Worm (Caenorhabditis elegans) whole organism, L4/young adult: ENCODE results near the gene srh-295.
"Not testable (repeated sequence)": the region's sequence is repeated elsewhere in the genome, so short reads cannot be mapped to it uniquely, and the experiment has no call there.

ENCODE experiments used
- W03F9.2 ChIP-seq: fragments of 150-350 bp; optimal IDR thresholded peaks from 2 replicates; lab custom pipeline; 2014; ENCODE audit warnings: missing biosample characterization, missing genetic modification characterization
- dao-5 ChIP-seq: sonication (generic microtip); optimal IDR thresholded peaks from 2 replicates; lab custom pipeline; 2016; ENCODE audit warnings: missing genotype, missing genetic modification characterization, moderate library complexity, missing compliant biosample characterization
- him-1 ChIP-seq: sonication (generic microtip); optimal IDR thresholded peaks from 2 replicates; lab custom pipeline; 2016; ENCODE audit warnings: missing genotype, missing genetic modification reagents, missing genetic modification characterization, missing compliant biosample characterization

The srh-295 gene

DNA sequence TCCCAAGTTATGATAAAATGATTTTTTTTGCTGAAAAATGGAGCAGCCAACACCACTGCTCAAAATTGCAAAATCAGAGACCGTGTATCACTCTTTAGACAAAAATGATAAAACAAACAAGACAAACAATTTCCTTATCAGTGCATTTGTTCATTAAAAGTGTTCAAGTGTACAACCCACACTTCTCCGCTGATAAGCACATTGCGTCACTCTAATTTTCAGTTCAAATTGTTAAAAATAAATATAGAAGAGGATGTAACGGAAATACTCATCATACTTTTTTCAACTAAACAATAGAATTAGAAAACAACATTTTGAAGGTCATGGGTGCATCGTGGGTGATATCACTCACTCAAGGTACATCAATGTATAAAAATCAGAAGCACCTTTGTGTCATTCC, 11.8 kb upstream of the srh-295 start, which contains the start of gene nhr-291:
Gene nhr-291, plus strand, starts transcription at position 324 of the 400 bp plus-strand sequence.
- TF ChIP-seq him-1 (tag; lab: Kevin White, UChicago) (no peak), W03F9.2 (no peak), dao-5 (tag; lab: Kevin White, UChicago) (no peak)

ce11 chrV:15322653-15323052, 7.8 kb upstream of the srh-295 start, which contains the start of gene nhr-247:
Gene nhr-247 (plus strand): TSS chrV:15322982.
- not testable (repeated sequence) for TF ChIP-seq dao-5 (tag; lab: Kevin White, UChicago); W03F9.2; him-1 (tag; lab: Kevin White, UChicago)

DNA sequence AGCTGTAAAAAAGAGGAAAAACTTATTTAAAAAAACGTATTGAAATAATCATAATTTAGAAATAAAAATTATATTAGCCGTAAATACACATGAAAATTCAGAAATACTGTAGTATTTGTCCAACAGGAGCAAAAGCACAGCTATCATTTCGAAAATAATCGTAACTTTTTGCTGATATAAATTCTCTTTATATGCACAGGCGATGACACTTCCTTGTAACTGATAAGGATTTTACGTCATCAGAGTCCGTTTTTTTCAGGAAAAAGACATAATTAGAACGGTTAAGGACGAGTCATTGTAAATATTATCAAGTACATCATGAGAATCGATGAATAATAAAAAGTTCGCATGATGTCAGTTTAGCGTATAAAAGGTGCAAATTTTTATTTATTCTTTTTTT, 7.0 kb upstream of the srh-295 start:
- no peak for TF ChIP-seq W03F9.2
- TF ChIP-seq dao-5 (tag; lab: Kevin White, UChicago), result no peak
- TF ChIP-seq him-1 (tag; lab: Kevin White, UChicago), result no peak

DNA sequence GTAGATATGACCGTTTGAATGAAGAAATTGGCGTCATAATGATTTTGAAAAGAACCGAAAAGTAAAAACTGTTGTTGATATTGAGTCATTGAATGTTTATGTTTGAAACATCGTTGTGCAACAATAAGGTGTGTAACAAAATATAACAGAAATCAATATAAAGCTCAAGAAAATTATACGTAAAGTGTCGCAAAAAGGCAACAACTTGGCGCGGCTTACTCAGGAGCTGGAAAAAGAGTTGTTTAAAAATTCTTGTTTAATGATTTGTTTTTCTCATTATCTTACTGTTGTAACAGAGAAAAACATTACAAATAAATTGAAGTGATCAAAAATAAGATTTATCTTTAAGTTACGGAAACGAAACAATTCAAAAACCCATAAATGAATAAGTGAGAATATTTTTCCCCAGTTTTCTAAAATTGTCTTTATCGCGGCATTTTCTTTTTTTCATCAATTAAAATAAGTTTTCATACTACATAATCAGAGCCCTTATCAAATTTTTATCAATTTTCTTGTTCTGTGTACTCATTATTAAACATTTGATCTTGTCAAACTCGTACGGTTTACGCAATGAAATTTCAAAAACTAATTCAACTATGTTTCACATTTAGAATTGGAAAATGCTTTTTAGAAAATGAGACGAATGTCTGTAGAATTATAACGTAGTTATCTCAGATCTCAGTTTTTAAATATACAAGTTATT, 2.5 kb upstream of the srh-295 start, which contains the start of gene ZK1037.6:
Gene ZK1037.6, minus strand, starts transcription at position 51 of the 703 bp plus-strand sequence.
- TF ChIP-seq him-1 (tag; lab: Kevin White, UChicago), result no peak
- no peak for TF ChIP-seq W03F9.2
- no peak for TF ChIP-seq dao-5 (tag; lab: Kevin White, UChicago)

DNA sequence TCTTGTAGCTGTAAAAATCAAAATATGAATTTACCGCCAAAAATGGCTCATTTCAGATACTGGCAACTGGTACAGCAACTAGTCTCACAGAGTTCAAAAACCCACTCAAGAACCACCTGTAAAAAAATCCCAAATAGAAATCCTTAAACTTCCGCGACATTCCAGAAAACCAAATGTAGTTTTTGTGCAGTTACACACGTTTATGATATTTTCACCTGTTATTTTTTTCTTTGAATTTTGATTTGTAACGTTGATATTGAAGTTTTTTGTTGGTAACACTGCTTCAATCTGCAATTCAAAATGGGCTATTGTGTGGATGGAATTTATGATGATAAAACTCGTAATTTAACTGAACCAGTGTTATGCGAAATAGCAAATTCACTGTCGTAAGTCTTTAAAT, 2.4 kb downstream of the srh-295 start, which contains the start of gene srw-113:
Gene srw-113, plus strand, starts transcription at position 301 of the 400 bp plus-strand sequence.
- TF ChIP-seq him-1 (tag; lab: Kevin White, UChicago), result no peak
- no peak for TF ChIP-seq dao-5 (tag; lab: Kevin White, UChicago)
- no peak for TF ChIP-seq W03F9.2

DNA sequence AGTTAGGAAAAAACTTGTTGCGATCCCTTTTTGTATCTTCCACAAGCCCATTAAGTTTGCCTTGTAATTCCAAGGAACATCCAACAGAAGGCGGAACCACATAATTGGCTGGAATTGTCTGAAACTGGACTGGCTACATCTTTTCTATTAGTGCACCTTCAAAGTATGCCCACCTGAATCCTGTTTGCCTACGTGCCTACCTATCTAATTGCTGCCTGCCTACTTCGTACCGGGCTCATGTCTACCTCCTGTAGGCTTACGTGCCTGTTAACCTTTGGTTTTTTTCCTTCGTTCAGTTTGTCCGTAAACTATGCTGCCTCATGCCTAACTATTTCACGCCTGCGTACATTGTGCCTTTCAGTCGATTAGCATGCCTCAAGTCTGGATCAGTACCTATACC, 7.0 kb downstream of the srh-295 start, which contains the start of gene wrt-7:
Gene wrt-7, minus strand, starts transcription at position 101 of the 400 bp plus-strand sequence.
- TF ChIP-seq him-1 (tag; lab: Kevin White, UChicago), result no peak
- TF ChIP-seq W03F9.2, result no peak
- TF ChIP-seq dao-5 (tag; lab: Kevin White, UChicago), result no peak

DNA sequence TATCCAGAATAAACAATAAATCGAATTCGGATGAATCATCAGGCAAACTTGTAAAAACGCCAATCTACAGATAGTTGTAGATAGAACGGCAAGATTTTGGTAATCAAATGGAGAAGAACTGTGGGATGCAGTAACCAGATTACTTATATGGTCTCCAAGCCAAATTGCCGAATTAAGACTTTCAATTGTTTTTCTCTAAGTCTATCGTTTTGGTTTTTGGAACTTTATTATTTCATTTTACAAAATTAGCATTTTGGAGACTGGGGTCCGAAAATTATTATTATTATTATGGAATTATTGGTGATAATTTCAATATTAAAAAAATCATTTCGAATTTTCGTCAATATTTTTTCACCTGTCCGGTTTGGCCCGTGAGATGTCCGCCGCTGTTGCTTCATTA, 8.9 kb downstream of the srh-295 start, which contains the start of gene clec-228:
Gene clec-228, minus strand, starts transcription at position 101 of the 400 bp plus-strand sequence.
- TF ChIP-seq dao-5 (tag; lab: Kevin White, UChicago) (no peak), him-1 (tag; lab: Kevin White, UChicago) (no peak), W03F9.2 (no peak)

ce11 chrV:15341404-15341803, 11.0 kb downstream of the srh-295 start, which contains the start of gene clec-229:
Gene clec-229 (minus strand): TSS chrV:15341504.
- no peak for TF ChIP-seq dao-5 (tag; lab: Kevin White, UChicago)

DNA sequence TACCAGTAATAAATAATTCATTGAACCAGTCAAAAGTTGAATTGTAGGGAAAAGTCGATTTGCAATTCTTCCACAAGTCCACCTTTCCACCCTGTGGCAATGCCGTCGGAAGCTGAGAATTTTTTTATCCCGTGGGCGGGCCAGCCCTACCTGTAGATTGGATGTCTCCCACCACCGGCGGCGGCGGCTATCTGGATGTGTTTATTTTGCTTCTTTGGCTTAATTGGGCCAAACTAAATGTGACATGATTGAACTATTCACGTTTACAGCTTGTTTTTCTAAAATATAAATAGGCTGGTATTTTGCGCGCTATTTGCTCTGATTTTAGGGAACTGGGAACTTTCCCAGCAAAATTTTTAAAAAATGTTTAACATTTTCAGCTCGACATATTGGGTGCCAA, 14.1 kb downstream of the srh-295 start, which contains the start of gene wrt-8:
Gene wrt-8, minus strand, starts transcription at position 101 of the 400 bp plus-strand sequence.
- no peak for TF ChIP-seq W03F9.2

- TF ChIP-seq dao-5 (tag; lab: Kevin White, UChicago) (no peak), W03F9.2 (no peak)
Measured at ce11 chrV:15347292-15347691, 16.9 kb downstream of the srh-295 start, which contains the start of gene C29F3.3. Gene C29F3.3 (minus strand): TSS chrV:15347392.

DNA sequence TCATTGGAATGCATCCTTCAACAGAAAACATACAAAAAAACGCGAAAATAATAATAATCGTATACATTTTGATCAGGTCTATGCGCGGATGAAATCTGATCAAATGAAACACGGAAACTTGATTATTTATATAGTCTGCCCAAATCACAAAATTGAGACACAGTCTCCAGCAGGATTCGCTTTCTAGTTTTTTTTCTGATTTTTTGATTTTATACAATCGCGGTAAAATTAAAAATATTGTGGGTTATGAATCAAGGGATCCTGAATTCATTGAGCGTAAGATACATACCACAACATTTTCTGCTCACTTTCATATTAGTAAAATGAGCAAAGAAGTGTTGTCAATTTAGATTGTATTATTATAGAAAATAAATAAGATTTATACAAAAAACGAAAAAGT, 18.6 kb downstream of the srh-295 start, which contains the start of gene clec-230:
Gene clec-230, minus strand, starts transcription at position 101 of the 400 bp plus-strand sequence.
- no peak for TF ChIP-seq dao-5 (tag; lab: Kevin White, UChicago)
- TF ChIP-seq W03F9.2, result no peak
- TF ChIP-seq him-1 (tag; lab: Kevin White, UChicago), result no peak

- TF ChIP-seq W03F9.2 (no peak), him-1 (tag; lab: Kevin White, UChicago) (no peak), dao-5 (tag; lab: Kevin White, UChicago) (no peak)
Measured at ce11 chrV:15350615-15351014, 20.2 kb downstream of the srh-295 start, which contains the start of gene clec-231. Gene clec-231 (minus strand): TSS chrV:15350715.

DNA sequence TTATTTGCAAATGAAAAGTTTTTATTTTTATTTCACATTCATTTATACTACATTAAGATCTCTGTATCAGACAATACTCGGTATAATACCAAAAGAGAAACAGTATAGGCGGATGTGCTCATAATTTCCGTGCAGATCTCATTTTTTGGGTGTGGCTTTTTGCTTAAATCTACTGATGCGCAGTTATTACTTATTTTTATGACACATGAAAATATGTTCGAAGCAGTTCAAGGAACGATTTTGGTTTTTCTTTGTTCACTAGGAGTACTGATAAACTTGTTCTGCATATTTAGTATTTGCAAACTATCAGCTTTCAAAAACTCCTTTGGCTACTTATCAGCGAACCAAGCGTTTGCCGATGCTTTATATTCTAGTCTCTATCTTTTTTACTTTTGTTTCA, 22.0 kb downstream of the srh-295 start, which contains the start of gene srx-58:
Gene srx-58, plus strand, starts transcription at position 301 of the 400 bp plus-strand sequence.
- TF ChIP-seq him-1 (tag; lab: Kevin White, UChicago), result no peak
- no peak for TF ChIP-seq dao-5 (tag; lab: Kevin White, UChicago)
- TF ChIP-seq W03F9.2, result no peak

DNA sequence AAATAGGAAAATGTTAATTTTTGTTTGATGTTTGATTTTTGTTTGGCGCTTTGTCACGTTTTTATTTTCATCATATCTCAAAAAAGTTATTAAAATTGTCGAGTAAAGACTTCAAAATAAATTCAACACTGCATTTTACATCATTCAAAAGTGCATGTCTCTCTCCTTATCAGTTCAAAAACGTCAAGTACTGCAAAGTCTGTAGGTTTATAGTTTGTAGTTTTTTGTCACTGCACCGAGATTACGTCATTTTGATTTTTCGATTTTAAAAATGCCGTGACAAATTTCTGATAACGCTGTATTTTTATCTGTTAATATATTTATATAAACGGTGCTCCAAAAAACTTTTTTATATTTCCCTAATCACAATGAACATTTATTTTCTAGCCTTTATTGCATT, 24.2 kb downstream of the srh-295 start, which contains the start of gene C29F3.7:
Gene C29F3.7, plus strand, starts transcription at position 254 of the 400 bp plus-strand sequence.
- TF ChIP-seq W03F9.2 (no peak), dao-5 (tag; lab: Kevin White, UChicago) (no peak), him-1 (tag; lab: Kevin White, UChicago) (no peak)
